Fruit fly (Drosophila melanogaster): Measurements from ENCODE around the gene CG15646.

Gene CG15646

dm6 chrX:15671026-15671563, at the start of gene CG15646:
CG15646 (minus strand) TSS chrX:15671029.
- TF ChIP-seq rgr (GFP tag; optimal IDR thresholded peaks at IDR 0.05) (peak; percentile 78), Hnf4 (GFP tag; optimal IDR thresholded peaks at IDR 0.05) (peak; percentile 34), OdsH (GFP tag; optimal IDR thresholded peaks at IDR 0.05) (peak; percentile 79), dl (GFP tag; optimal IDR thresholded peaks at IDR 0.05; ENCODE audit: insufficient read depth in 1 of 2, partially characterized antibody in 2 of 2) (no peak), pan (optimal IDR thresholded peaks at IDR 0.05) (no peak), dsf (GFP tag; optimal IDR thresholded peaks at IDR 0.05; ENCODE audit: borderline replicate concordance) (no peak), dmrt93B (GFP tag; optimal IDR thresholded peaks at IDR 0.05) (peak; percentile 64), ey (GFP tag; optimal IDR thresholded peaks at IDR 0.05) (peak; percentile 28), foxo (GFP tag; optimal IDR thresholded peaks at IDR 0.05) (peak in 1 of 2 experiments; percentile 87), woc (GFP tag; optimal IDR thresholded peaks at IDR 0.05) (peak; percentile 30), Abd-B (GFP tag; optimal IDR thresholded peaks at IDR 0.05) (no peak), fru (GFP tag; optimal IDR thresholded peaks at IDR 0.05) (peak; percentile 77), Dif (GFP tag; optimal IDR thresholded peaks at IDR 0.05; ENCODE audit: partially characterized antibody) (no peak), psq (GFP tag; optimal IDR thresholded peaks at IDR 0.05) (peak; percentile 66), Rel (GFP tag; optimal IDR thresholded peaks at IDR 0.05) (peak; percentile 2), Rel (tag; optimal IDR thresholded peaks at IDR 0.05) (no peak), CrebA (GFP tag; optimal IDR thresholded peaks at IDR 0.05; ENCODE audit: borderline replicate concordance) (no peak), Hr83 (GFP tag; optimal IDR thresholded peaks at IDR 0.05; ENCODE audit: poor library complexity, severe bottlenecking) (no peak), br (GFP tag; optimal IDR thresholded peaks at IDR 0.05) (peak; percentile 9), CG9705 (GFP tag; optimal IDR thresholded peaks at IDR 0.05) (peak; percentile 58), CG32264 (GFP tag; optimal IDR thresholded peaks at IDR 0.05) (no peak), sage (GFP tag; optimal IDR thresholded peaks at IDR 0.05) (peak; percentile 1), jim (GFP tag; optimal IDR thresholded peaks at IDR 0.05) (no peak), lola (GFP tag; optimal IDR thresholded peaks at IDR 0.05) (no peak), HLH106 (tag; optimal IDR thresholded peaks at IDR 0.05) (peak; percentile 91), brk (GFP tag; optimal IDR thresholded peaks at IDR 0.05) (peak; percentile 45), h (GFP tag; optimal IDR thresholded peaks at IDR 0.05) (peak; percentile 75), Sp1 (GFP tag; optimal IDR thresholded peaks at IDR 0.05) (peak; percentile 88), sv (GFP tag; optimal IDR thresholded peaks at IDR 0.05) (peak; percentile 28), tai (GFP tag; optimal IDR thresholded peaks at IDR 0.05) (peak; percentile 41)

dm6 chrX:15712409-15712808, 41.6 kb upstream of the CG15646 start, which contains the start of gene HUWE1:
HUWE1 (plus strand) TSS chrX:15712628.
- no peak for TF ChIP-seq CrebA (GFP tag; optimal IDR thresholded peaks at IDR 0.05; ENCODE audit: borderline replicate concordance)
- TF ChIP-seq Sp1 (GFP tag; optimal IDR thresholded peaks at IDR 0.05): peak; percentile 19
- TF ChIP-seq sage (GFP tag; optimal IDR thresholded peaks at IDR 0.05): no peak
- no peak for TF ChIP-seq dl (GFP tag; optimal IDR thresholded peaks at IDR 0.05; ENCODE audit: insufficient read depth in 1 of 2, partially characterized antibody in 2 of 2)
- TF ChIP-seq Rel (GFP tag; optimal IDR thresholded peaks at IDR 0.05): no peak
- peak; percentile 27 for TF ChIP-seq Rel (tag; optimal IDR thresholded peaks at IDR 0.05)
- no peak for TF ChIP-seq ey (GFP tag; optimal IDR thresholded peaks at IDR 0.05)

dm6 chrX:15710751-15711179, 39.9 kb upstream of the CG15646 start:
- peak; percentile 68 for TF ChIP-seq Myc (optimal IDR thresholded peaks at IDR 0.05)
- no peak for TF ChIP-seq tai (GFP tag; optimal IDR thresholded peaks at IDR 0.05)

- TF ChIP-seq Myc (optimal IDR thresholded peaks at IDR 0.05) (no peak), fru (GFP tag; optimal IDR thresholded peaks at IDR 0.05) (no peak), Abd-B (GFP tag; optimal IDR thresholded peaks at IDR 0.05) (no peak), Sp1 (GFP tag; optimal IDR thresholded peaks at IDR 0.05) (peak; percentile 30), Hr83 (GFP tag; optimal IDR thresholded peaks at IDR 0.05; ENCODE audit: poor library complexity, severe bottlenecking) (no peak), jim (GFP tag; optimal IDR thresholded peaks at IDR 0.05) (no peak), HLH106 (tag; optimal IDR thresholded peaks at IDR 0.05) (peak; percentile 3), h (GFP tag; optimal IDR thresholded peaks at IDR 0.05) (no peak), sv (GFP tag; optimal IDR thresholded peaks at IDR 0.05) (peak; percentile 22), CG9705 (GFP tag; optimal IDR thresholded peaks at IDR 0.05) (no peak), N (GFP tag; optimal IDR thresholded peaks at IDR 0.05) (peak; percentile 22), sage (GFP tag; optimal IDR thresholded peaks at IDR 0.05) (no peak), Rel (GFP tag; optimal IDR thresholded peaks at IDR 0.05) (no peak), Rel (tag; optimal IDR thresholded peaks at IDR 0.05) (peak; percentile 8), dmrt93B (GFP tag; optimal IDR thresholded peaks at IDR 0.05) (no peak), dsf (GFP tag; optimal IDR thresholded peaks at IDR 0.05; ENCODE audit: borderline replicate concordance) (no peak), Vsx2 (GFP tag; optimal IDR thresholded peaks at IDR 0.05; ENCODE audit: partially characterized antibody) (no peak)
Measured at dm6 chrX:15709984-15710750, 39.3 kb upstream of the CG15646 start, which contains the start of the genes CG9281 and CG15601. CG9281 (minus strand) TSS chrX:15710539. CG15601 (plus strand) TSS chrX:15710647.

All from whole organism, wandering third instar larva.